Worm (Caenorhabditis elegans) whole organism, dauer: Measurements from ENCODE around the gene ccep-135.

ENCODE experiments used
- unc-62 ChIP-seq: sonication (generic microtip); optimal IDR thresholded peaks from 2 replicates; lab custom pipeline; 2017; ENCODE audit warnings: missing biosample characterization, missing genetic modification reagents, missing genetic modification characterization

The ccep-135 gene

ce11 chrIII:3099407-3099806 lies 7.7 kb downstream of the ccep-135 start:
- no peak for TF ChIP-seq unc-62 (GFP tag; lab: Kevin White, UChicago)

- TF ChIP-seq unc-62 (GFP tag; lab: Kevin White, UChicago), result no peak
Observed at ce11 chrIII:3100124-3100523, 8.5 kb downstream of the ccep-135 start.

- TF ChIP-seq unc-62 (GFP tag; lab: Kevin White, UChicago), result no peak
Observed at ce11 chrIII:3100593-3101270, 9.1 kb downstream of the ccep-135 start.

- no peak for TF ChIP-seq unc-62 (GFP tag; lab: Kevin White, UChicago)
Observed at ce11 chrIII:3103905-3104360, 12.3 kb downstream of the ccep-135 start, which contains the start of gene Y53G8B.2. TSS of gene Y53G8B.2 (minus strand) at chrIII:3103955.

- TF ChIP-seq unc-62 (GFP tag; lab: Kevin White, UChicago), result no peak
Observed at ce11 chrIII:3104536-3104935, 12.9 kb downstream of the ccep-135 start.

ce11 chrIII:3105212-3105611 lies 13.5 kb downstream of the ccep-135 start:
- TF ChIP-seq unc-62 (GFP tag; lab: Kevin White, UChicago), result no peak

- no peak for TF ChIP-seq unc-62 (GFP tag; lab: Kevin White, UChicago)
Observed at ce11 chrIII:3106301-3106700, 14.6 kb downstream of the ccep-135 start.

ce11 chrIII:3107530-3107929 lies 15.9 kb downstream of the ccep-135 start:
- no peak for TF ChIP-seq unc-62 (GFP tag; lab: Kevin White, UChicago)

- TF ChIP-seq unc-62 (GFP tag; lab: Kevin White, UChicago), result no peak
Observed at ce11 chrIII:3108804-3109203, 17.1 kb downstream of the ccep-135 start.

- no peak for TF ChIP-seq unc-62 (GFP tag; lab: Kevin White, UChicago)
Observed at ce11 chrIII:3109564-3109963, 17.9 kb downstream of the ccep-135 start.

- no peak for TF ChIP-seq unc-62 (GFP tag; lab: Kevin White, UChicago)
Observed at ce11 chrIII:3110614-3111013, 18.9 kb downstream of the ccep-135 start.

ce11 chrIII:3111534-3111933 lies 19.9 kb downstream of the ccep-135 start:
- no peak for TF ChIP-seq unc-62 (GFP tag; lab: Kevin White, UChicago)

- TF ChIP-seq unc-62 (GFP tag; lab: Kevin White, UChicago), result no peak
Observed at ce11 chrIII:3112001-3112400, 20.3 kb downstream of the ccep-135 start.

ce11 chrIII:3112616-3113015 lies 20.9 kb downstream of the ccep-135 start:
- no peak for TF ChIP-seq unc-62 (GFP tag; lab: Kevin White, UChicago)

- TF ChIP-seq unc-62 (GFP tag; lab: Kevin White, UChicago), result no peak
Observed at ce11 chrIII:3116969-3117368, 25.3 kb downstream of the ccep-135 start.

ce11 chrIII:3119972-3120371 lies 28.3 kb downstream of the ccep-135 start:
- TF ChIP-seq unc-62 (GFP tag; lab: Kevin White, UChicago), result no peak

ce11 chrIII:3124209-3124786 lies 32.6 kb downstream of the ccep-135 start:
- no peak for TF ChIP-seq unc-62 (GFP tag; lab: Kevin White, UChicago)
